Worm (Caenorhabditis elegans): Measurements from ENCODE around the gene F13A2.1.

Gene F13A2.1

ce11 chrV:4371309-4371933 is 10.8 kb downstream of the F13A2.1 start, which contains the start of the genes gmpr-1 and fipp-1:
gmpr-1 (minus strand) TSS chrV:4371383.
fipp-1 (plus strand) TSS chrV:4371807.
- TF ChIP-seq cog-1 (tag; optimal IDR thresholded peaks at IDR 0.05) (no peak), flt-1 (GFP tag; IDR thresholded peaks at IDR 0.05) (no peak), ref-1 (GFP tag; conservative IDR thresholded peaks at IDR 0.05) (no peak), T22C8.4 (GFP tag; IDR thresholded peaks at IDR 0.05) (no peak), tab-1 (GFP tag; IDR thresholded peaks at IDR 0.05) (no peak), klf-2 (GFP tag; conservative IDR thresholded peaks at IDR 0.05) (no peak), ztf-29 (GFP tag; IDR thresholded peaks at IDR 0.05) (no peak), ztf-23 (GFP tag; IDR thresholded peaks at IDR 0.05) (no peak), med-1 (GFP tag; optimal IDR thresholded peaks at IDR 0.05; ENCODE audit: insufficient read depth) (no peak)

DNA sequence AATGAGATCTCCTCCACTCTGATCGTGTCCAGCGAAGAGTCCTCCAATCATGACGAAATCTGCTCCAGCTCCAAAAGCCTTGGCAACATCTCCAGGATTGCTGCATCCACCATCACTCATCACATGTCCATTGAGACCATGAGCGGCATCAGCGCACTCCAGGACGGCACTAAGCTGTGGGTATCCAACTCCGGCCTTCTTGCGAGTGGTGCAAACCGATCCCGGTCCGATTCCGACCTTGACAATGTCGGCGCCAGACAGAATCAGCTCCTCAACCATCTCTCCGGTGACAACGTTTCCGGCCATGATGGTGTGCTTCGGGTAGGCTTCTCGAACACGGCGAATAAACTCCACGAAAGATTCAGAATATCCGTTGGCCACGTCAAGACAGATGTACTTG is 11.7 kb downstream of the F13A2.1 start:
- TF ChIP-seq flt-1 (GFP tag; IDR thresholded peaks at IDR 0.05) (no peak), klf-2 (GFP tag; conservative IDR thresholded peaks at IDR 0.05) (no peak), ref-1 (GFP tag; conservative IDR thresholded peaks at IDR 0.05) (no peak), T22C8.4 (GFP tag; IDR thresholded peaks at IDR 0.05) (no peak), med-1 (GFP tag; optimal IDR thresholded peaks at IDR 0.05; ENCODE audit: insufficient read depth) (no peak), cog-1 (tag; optimal IDR thresholded peaks at IDR 0.05) (no peak), tab-1 (GFP tag; IDR thresholded peaks at IDR 0.05) (no peak), ztf-23 (GFP tag; IDR thresholded peaks at IDR 0.05) (no peak), ztf-29 (GFP tag; IDR thresholded peaks at IDR 0.05) (no peak)

DNA sequence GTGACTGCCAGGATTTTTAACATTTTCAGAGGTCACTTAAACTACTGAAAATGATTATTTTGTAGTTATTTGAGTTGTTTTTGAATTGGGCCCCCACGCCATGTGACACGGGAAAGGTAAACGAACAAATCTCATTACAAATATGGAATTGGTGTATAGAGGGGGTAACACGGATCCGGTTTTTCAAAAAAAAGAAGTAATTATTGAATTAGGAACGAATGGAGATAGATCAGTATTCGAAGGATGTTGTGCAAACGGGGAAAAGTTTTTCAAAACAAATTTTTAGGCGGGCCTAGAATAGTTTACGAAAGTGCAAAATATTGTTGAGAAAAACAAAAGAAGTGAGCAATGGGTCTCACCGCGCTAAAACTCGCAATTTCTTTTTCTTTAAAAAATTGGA is 15.8 kb downstream of the F13A2.1 start, which contains the start of gene F32D1.11:
F32D1.11 (minus strand) TSS at position 101 of the 400 bp plus-strand sequence.
- TF ChIP-seq T22C8.4 (GFP tag; IDR thresholded peaks at IDR 0.05) (no peak), ref-1 (GFP tag; conservative IDR thresholded peaks at IDR 0.05) (no peak), cog-1 (tag; optimal IDR thresholded peaks at IDR 0.05) (no peak), klf-2 (GFP tag; conservative IDR thresholded peaks at IDR 0.05) (no peak), tab-1 (GFP tag; IDR thresholded peaks at IDR 0.05) (no peak), flt-1 (GFP tag; IDR thresholded peaks at IDR 0.05) (no peak)

DNA sequence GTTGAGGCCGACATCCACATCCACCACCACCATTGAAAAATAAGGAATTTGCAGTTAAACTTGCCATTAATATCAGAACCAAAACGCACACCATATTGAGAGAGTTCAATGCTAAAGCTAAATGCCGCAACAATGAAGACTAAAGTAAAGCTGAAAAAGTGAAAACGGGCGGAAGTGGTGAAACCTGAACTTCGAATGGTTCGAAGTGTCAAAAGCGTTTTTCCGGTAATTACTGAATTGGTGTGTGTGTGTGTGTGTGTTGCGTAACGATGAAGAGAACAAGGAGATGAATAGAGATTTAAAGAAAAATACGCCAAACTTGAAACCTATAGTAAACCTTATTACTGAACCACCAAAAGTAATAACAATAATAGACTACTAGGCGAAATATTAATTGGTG is 17.7 kb downstream of the F13A2.1 start, which contains the start of gene grl-13:
grl-13 (minus strand) TSS at position 101 of the 400 bp plus-strand sequence.
- TF ChIP-seq tab-1 (GFP tag; IDR thresholded peaks at IDR 0.05) (no peak), ref-1 (GFP tag; conservative IDR thresholded peaks at IDR 0.05) (no peak), klf-2 (GFP tag; conservative IDR thresholded peaks at IDR 0.05) (no peak), flt-1 (GFP tag; IDR thresholded peaks at IDR 0.05) (no peak), ztf-23 (GFP tag; IDR thresholded peaks at IDR 0.05) (no peak), T22C8.4 (GFP tag; IDR thresholded peaks at IDR 0.05) (no peak), ztf-29 (GFP tag; IDR thresholded peaks at IDR 0.05) (no peak)

DNA sequence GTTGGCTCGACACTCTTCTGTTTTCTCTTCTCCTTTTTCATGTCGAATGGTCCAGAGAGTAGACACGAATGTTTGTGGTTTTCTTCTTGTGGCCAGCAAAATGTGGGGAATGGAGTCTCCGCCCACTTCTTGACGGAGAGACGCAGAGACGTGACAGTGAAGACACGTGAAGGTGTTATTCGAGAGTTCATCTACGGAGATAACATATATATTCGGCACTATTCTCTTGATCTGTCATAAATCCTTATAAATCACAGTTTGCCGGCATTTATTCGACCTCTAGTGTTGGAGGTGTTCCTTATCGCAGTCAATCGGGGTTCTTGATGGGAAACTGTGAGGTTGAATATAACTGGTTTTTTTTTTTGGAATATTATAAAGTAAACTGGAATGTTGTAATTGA is 20.7 kb downstream of the F13A2.1 start, which contains the start of gene F32D1.3:
F32D1.3 (minus strand) TSS at position 65 of the 400 bp plus-strand sequence.
- TF ChIP-seq ztf-29 (GFP tag; IDR thresholded peaks at IDR 0.05) (no peak), tab-1 (GFP tag; IDR thresholded peaks at IDR 0.05) (no peak), cog-1 (tag; optimal IDR thresholded peaks at IDR 0.05) (no peak), ztf-23 (GFP tag; IDR thresholded peaks at IDR 0.05) (no peak), flt-1 (GFP tag; IDR thresholded peaks at IDR 0.05) (no peak), med-1 (GFP tag; optimal IDR thresholded peaks at IDR 0.05; ENCODE audit: insufficient read depth) (no peak), klf-2 (GFP tag; conservative IDR thresholded peaks at IDR 0.05) (no peak), ref-1 (GFP tag; conservative IDR thresholded peaks at IDR 0.05) (no peak), T22C8.4 (GFP tag; IDR thresholded peaks at IDR 0.05) (no peak)

- TF ChIP-seq tab-1 (GFP tag; IDR thresholded peaks at IDR 0.05) (no peak), ref-1 (GFP tag; conservative IDR thresholded peaks at IDR 0.05) (no peak), ztf-29 (GFP tag; IDR thresholded peaks at IDR 0.05) (no peak), ztf-23 (GFP tag; IDR thresholded peaks at IDR 0.05) (no peak), klf-2 (GFP tag; conservative IDR thresholded peaks at IDR 0.05) (no peak), med-1 (GFP tag; optimal IDR thresholded peaks at IDR 0.05; ENCODE audit: insufficient read depth) (no peak)
Measured at ce11 chrV:4360018-4360417, 22.2 kb downstream of the F13A2.1 start.

DNA sequence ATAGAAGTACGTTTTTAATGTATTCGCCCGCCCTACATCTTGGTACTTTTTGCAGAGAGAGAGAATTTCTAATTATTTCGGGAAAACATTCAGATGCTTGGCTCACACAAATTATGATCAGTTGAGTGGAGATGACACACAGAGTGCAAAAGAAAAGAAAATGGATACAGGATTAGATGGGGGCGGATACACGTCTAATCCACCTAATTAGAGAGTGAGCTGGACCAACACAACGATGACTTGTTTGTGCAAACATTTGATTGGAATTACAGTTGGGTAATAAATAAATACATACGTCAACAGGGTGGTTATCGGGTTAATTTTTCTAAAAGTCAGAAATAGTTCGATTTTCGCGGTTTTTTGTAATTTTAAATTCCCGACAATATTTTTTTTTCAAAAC is 23.1 kb downstream of the F13A2.1 start:
- TF ChIP-seq T22C8.4 (GFP tag; IDR thresholded peaks at IDR 0.05) (no peak), ztf-29 (GFP tag; IDR thresholded peaks at IDR 0.05) (no peak)

ce11 chrV:4357369-4357768 is 24.8 kb downstream of the F13A2.1 start:
- TF ChIP-seq cog-1 (tag; optimal IDR thresholded peaks at IDR 0.05) (peak; percentile 11), ztf-23 (GFP tag; IDR thresholded peaks at IDR 0.05) (no peak), T22C8.4 (GFP tag; IDR thresholded peaks at IDR 0.05) (no peak)

- no peak for TF ChIP-seq klf-2 (GFP tag; conservative IDR thresholded peaks at IDR 0.05)
- TF ChIP-seq ztf-29 (GFP tag; IDR thresholded peaks at IDR 0.05) = no peak
- TF ChIP-seq ref-1 (GFP tag; conservative IDR thresholded peaks at IDR 0.05) = no peak
- TF ChIP-seq cog-1 (tag; optimal IDR thresholded peaks at IDR 0.05) = no peak
- TF ChIP-seq tab-1 (GFP tag; IDR thresholded peaks at IDR 0.05) = no peak
- no peak for TF ChIP-seq ztf-23 (GFP tag; IDR thresholded peaks at IDR 0.05)
- no peak for TF ChIP-seq flt-1 (GFP tag; IDR thresholded peaks at IDR 0.05)
- no peak for TF ChIP-seq T22C8.4 (GFP tag; IDR thresholded peaks at IDR 0.05)
- TF ChIP-seq med-1 (GFP tag; optimal IDR thresholded peaks at IDR 0.05; ENCODE audit: insufficient read depth) = no peak
Measured at ce11 chrV:4356047-4356612, 26.1 kb downstream of the F13A2.1 start.

DNA sequence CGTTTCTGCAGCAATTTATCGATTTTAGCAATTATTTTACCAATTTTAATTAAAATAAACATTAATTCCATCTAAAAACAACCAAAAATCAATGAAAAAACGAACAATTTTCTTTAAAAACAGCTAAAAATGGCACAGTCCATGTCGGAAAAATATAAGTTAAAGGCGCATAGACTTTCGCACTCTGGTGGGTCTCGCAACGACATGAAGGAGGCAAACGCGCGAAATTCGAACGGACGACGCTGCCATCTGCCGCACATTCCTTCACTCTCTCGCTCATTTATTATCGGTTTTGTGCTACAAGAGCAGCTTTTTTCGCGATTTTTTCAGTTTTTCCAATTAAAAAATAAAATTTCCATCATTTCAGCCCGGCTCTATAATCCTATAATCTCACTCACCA is 35.4 kb downstream of the F13A2.1 start, which contains the start of gene mcm-7:
mcm-7 (plus strand) TSS at position 368 of the 400 bp plus-strand sequence.
- TF ChIP-seq T22C8.4 (GFP tag; IDR thresholded peaks at IDR 0.05) (no peak), ztf-29 (GFP tag; IDR thresholded peaks at IDR 0.05) (no peak), med-1 (GFP tag; optimal IDR thresholded peaks at IDR 0.05; ENCODE audit: insufficient read depth) (no peak), cog-1 (tag; optimal IDR thresholded peaks at IDR 0.05) (no peak), klf-2 (GFP tag; conservative IDR thresholded peaks at IDR 0.05) (no peak), tab-1 (GFP tag; IDR thresholded peaks at IDR 0.05) (no peak), ztf-23 (GFP tag; IDR thresholded peaks at IDR 0.05) (no peak), flt-1 (GFP tag; IDR thresholded peaks at IDR 0.05) (no peak)

Measured in whole organism, midembryonic.